Fruit fly (Drosophila melanogaster) whole organism, embryonic: ENCODE results near the gene CG34435.

Source experiments
- CG10654 ChIP-seq: fragments of 200-800 bp; sonication (Bioruptor generic); optimal IDR thresholded peaks from 2 replicates; lab custom pipeline; 2016; ENCODE audit warnings: missing biosample characterization, missing genetic modification characterization
- CG16815 ChIP-seq: fragments of 200-800 bp; sonication (Bioruptor generic); optimal IDR thresholded peaks from 3 replicates; lab custom pipeline; 2017; ENCODE audit warnings: missing biosample characterization, mild to moderate bottlenecking, missing genetic modification characterization
- CG3847 ChIP-seq: fragments of 200-800 bp; sonication (Bioruptor generic); IDR thresholded peaks from 2 replicates; pipeline ENCODE4 v1.3.6; 2022; ENCODE audit warnings: missing biosample characterization, missing genetic modification characterization
- CG4360 ChIP-seq: fragments of 200-800 bp; sonication (Bioruptor generic); IDR thresholded peaks from 2 replicates; pipeline ENCODE4 v1.3.6; 2022; ENCODE audit warnings: missing biosample characterization, missing genetic modification characterization
- CG4404 ChIP-seq: fragments of 200-800 bp; sonication (Bioruptor generic); IDR thresholded peaks from 2 replicates; pipeline ENCODE4 v1.3.6; 2022; ENCODE audit warnings: missing biosample characterization, missing genetic modification characterization
- CG4424 ChIP-seq: fragments of 200-800 bp; sonication (Bioruptor generic); optimal IDR thresholded peaks from 3 replicates; lab custom pipeline; 2016; ENCODE audit warnings: missing biosample characterization, missing genetic modification characterization
- CG9609 ChIP-seq: fragments of 200-800 bp; sonication (Bioruptor generic); optimal IDR thresholded peaks from 3 replicates; lab custom pipeline; 2016; ENCODE audit warnings: missing biosample characterization, missing genetic modification characterization
- CG9932 ChIP-seq: fragments of 200-800 bp; sonication (Bioruptor generic); IDR thresholded peaks from 2 replicates; pipeline ENCODE4 v1.3.6; 2022; ENCODE audit warnings: missing biosample characterization, missing genetic modification characterization
- D19A ChIP-seq: fragments of 200-800 bp; optimal IDR thresholded peaks from 3 replicates; lab custom pipeline; 2019; ENCODE audit warnings: missing biosample characterization, mild to moderate bottlenecking, missing genetic modification characterization, moderate library complexity
- ham ChIP-seq: fragments of 200-800 bp; sonication (Bioruptor generic); IDR thresholded peaks from 2 replicates; pipeline ENCODE4 v1.3.6; 2022; ENCODE audit warnings: missing biosample characterization, missing genetic modification characterization
- inv ChIP-seq: fragments of 200-800 bp; sonication (Bioruptor generic); IDR thresholded peaks from 2 replicates; pipeline ENCODE4 v1.3.6; 2022; ENCODE audit warnings: missing biosample characterization, missing genetic modification characterization; ENCODE audit not compliant: partially characterized antibody
- lmd ChIP-seq: fragments of 200-800 bp; sonication (Bioruptor generic); IDR thresholded peaks from 2 replicates; pipeline ENCODE4 v1.3.6; 2022; ENCODE audit warnings: missing biosample characterization, missing genetic modification characterization
- psq ChIP-seq: fragments of 200-800 bp; sonication (Bioruptor generic); optimal IDR thresholded peaks from 2 replicates; lab custom pipeline; 2017; ENCODE audit warnings: missing biosample characterization, missing genetic modification characterization

DNA sequence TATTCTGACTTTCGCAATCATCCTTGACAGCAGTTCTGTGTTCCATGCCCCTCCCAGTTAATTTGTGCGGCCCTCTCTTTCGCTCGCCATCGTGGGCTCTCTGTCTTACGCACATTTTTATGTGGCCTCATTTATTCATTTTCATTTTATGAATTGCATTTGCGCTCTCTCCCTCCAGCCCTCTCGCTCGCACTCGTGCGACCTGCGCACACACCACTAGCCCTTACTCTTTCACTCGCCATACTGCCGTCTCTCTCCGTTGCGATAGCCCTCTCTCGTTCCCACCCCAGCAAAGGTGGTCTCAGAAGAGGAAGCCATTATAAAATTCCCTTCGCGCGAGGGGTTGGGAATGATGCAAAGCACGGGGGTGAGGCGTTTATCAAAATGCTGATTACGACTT is 34.8 kb downstream of the CG34435 start:
- TF ChIP-seq lmd (no peak), inv (GFP tag; lab: Robert Waterston, UW) (no peak), ham (no peak), CG9932 (GFP tag; lab: Robert Waterston, UW) (no peak), CG3847 (no peak), CG4424 (GFP tag; lab: Kevin White, UChicago) (no peak), psq (no peak), CG9609 (GFP tag; lab: Kevin White, UChicago) (no peak), CG4404 (GFP tag; lab: Robert Waterston, UW) (no peak), D19A (tag; lab: Kevin White, UChicago) (no peak), CG16815 (GFP tag; lab: Kevin White, UChicago) (no peak), CG10654 (GFP tag; lab: Kevin White, UChicago) (no peak), CG4360 (GFP tag; lab: Robert Waterston, UW) (no peak)
